Fruit fly (Drosophila melanogaster): ENCODE data around the gene Pten.
A peak's percentile ranks its signal among the peaks of the same experiment; 100 is the strongest.

Pten gene

dm6 chr2L:10249655-10250202 lies 11.1 kb downstream of the Pten start (continued):
- TF ChIP-seq Scr (GFP tag; IDR thresholded peaks at IDR 0.05; ENCODE audit: partially characterized antibody) = 0 out of 2 replicates have a peak, but pooled peaks have one; percentile 17
- no peak for TF ChIP-seq CG15269 (tag; optimal IDR thresholded peaks at IDR 0.05)
- no peak for TF ChIP-seq esg (GFP tag; conservative IDR thresholded peaks at IDR 0.05)
- no peak for TF ChIP-seq CG4820 (GFP tag; optimal IDR thresholded peaks at IDR 0.05)
- TF ChIP-seq ato (GFP tag; IDR thresholded peaks at IDR 0.05; ENCODE audit: partially characterized antibody) = no peak
- TF ChIP-seq CG4424 (GFP tag; optimal IDR thresholded peaks at IDR 0.05) = no peak
- TF ChIP-seq CG4854 (GFP tag; optimal IDR thresholded peaks at IDR 0.05) = no peak
- TF ChIP-seq CG8290 (GFP tag; optimal IDR thresholded peaks at IDR 0.05) = peak; percentile 15
- peak in 1 of 2 experiments; percentile 73 for TF ChIP-seq CG8290 (tag; optimal IDR thresholded peaks at IDR 0.05)
- TF ChIP-seq CG34422 (GFP tag; IDR thresholded peaks at IDR 0.05) = 0 out of 3 replicates have a peak, but pooled peaks have one; percentile 39
- no peak for TF ChIP-seq CG12071 (GFP tag; optimal IDR thresholded peaks at IDR 0.05)
- no peak for TF ChIP-seq chif (GFP tag; optimal IDR thresholded peaks at IDR 0.05)
- no peak for TF ChIP-seq CG2116 (GFP tag; optimal IDR thresholded peaks at IDR 0.05)
- no peak for TF ChIP-seq run (tag; optimal IDR thresholded peaks at IDR 0.05)
- TF ChIP-seq h (optimal IDR thresholded peaks at IDR 0.05) = no peak
- TF ChIP-seq CG13287 (GFP tag; IDR thresholded peaks at IDR 0.05; ENCODE audit: partially characterized antibody) = no peak
- TF ChIP-seq Mes4 (GFP tag; optimal IDR thresholded peaks at IDR 0.05) = no peak
- TF ChIP-seq disco-r (GFP tag; optimal IDR thresholded peaks at IDR 0.05) = no peak
- peak; percentile 26 for TF ChIP-seq CG8089 (GFP tag; optimal IDR thresholded peaks at IDR 0.05)
- TF ChIP-seq unpg (GFP tag; optimal IDR thresholded peaks at IDR 0.05) = no peak
- TF ChIP-seq zfh1 (GFP tag; IDR thresholded peaks at IDR 0.05) = no peak
- no peak for TF ChIP-seq sima (GFP tag; optimal IDR thresholded peaks at IDR 0.05)
- no peak for TF ChIP-seq CG9817 (tag; optimal IDR thresholded peaks at IDR 0.05)
- no peak for TF ChIP-seq CG10462 (GFP tag; optimal IDR thresholded peaks at IDR 0.05)
- TF ChIP-seq hb (GFP tag; IDR thresholded peaks at IDR 0.05; ENCODE audit: partially characterized antibody) = no peak
- TF ChIP-seq Hr51 (GFP tag; optimal IDR thresholded peaks at IDR 0.05) = no peak
- TF ChIP-seq Poxn (GFP tag; IDR thresholded peaks at IDR 0.05) = no peak
- no peak for TF ChIP-seq dpn (GFP tag; optimal IDR thresholded peaks at IDR 0.05)
- TF ChIP-seq chinmo (GFP tag; IDR thresholded peaks at IDR 0.05; ENCODE audit: partially characterized antibody) = no peak
- no peak for TF ChIP-seq CG7271 (tag; optimal IDR thresholded peaks at IDR 0.05)
- no peak for TF ChIP-seq CG7839 (tag; optimal IDR thresholded peaks at IDR 0.05)
- no peak for TF ChIP-seq CG14441 (GFP tag; IDR thresholded peaks at IDR 0.05)
- TF ChIP-seq CG31365 (tag; optimal IDR thresholded peaks at IDR 0.05) = no peak
- no peak for TF ChIP-seq cad (GFP tag; optimal IDR thresholded peaks at IDR 0.05)
- TF ChIP-seq CG17568 (GFP tag; optimal IDR thresholded peaks at IDR 0.05) = peak; percentile 66
- TF ChIP-seq tup (GFP tag; optimal IDR thresholded peaks at IDR 0.05) = no peak
- no peak for TF ChIP-seq Stat92E (GFP tag; optimal IDR thresholded peaks at IDR 0.05)
- no peak for TF ChIP-seq Sry-δ (GFP tag; optimal IDR thresholded peaks at IDR 0.05)
- TF ChIP-seq Meics (GFP tag; optimal IDR thresholded peaks at IDR 0.05) = no peak
- no peak for TF ChIP-seq HLH4C (GFP tag; IDR thresholded peaks at IDR 0.05; ENCODE audit: partially characterized antibody)
- no peak for TF ChIP-seq gro (GFP tag; optimal IDR thresholded peaks at IDR 0.05)
- TF ChIP-seq CG11085 (GFP tag; IDR thresholded peaks at IDR 0.05) = no peak
- TF ChIP-seq bigmax (GFP tag; optimal IDR thresholded peaks at IDR 0.05) = no peak
- TF ChIP-seq org-1 (GFP tag; optimal IDR thresholded peaks at IDR 0.05) = no peak
- TF ChIP-seq grau (tag; optimal IDR thresholded peaks at IDR 0.05) = no peak
- TF ChIP-seq psq (GFP tag; optimal IDR thresholded peaks at IDR 0.05) = no peak
- TF ChIP-seq luna (GFP tag; optimal IDR thresholded peaks at IDR 0.05) = no peak
- TF ChIP-seq nerfin-2 (GFP tag; IDR thresholded peaks at IDR 0.05; ENCODE audit: partially characterized antibody) = no peak
- no peak for TF ChIP-seq CG3847 (GFP tag; IDR thresholded peaks at IDR 0.05)
- TF ChIP-seq CG15479 (GFP tag; optimal IDR thresholded peaks at IDR 0.05) = peak; percentile 81
- no peak for TF ChIP-seq Oli (tag; optimal IDR thresholded peaks at IDR 0.05)
